Fruit fly (Drosophila melanogaster) S2 (cell line): ENCODE measurements around the gene Herp.

Experiments used
- CG8478 ChIP-seq: fragments of >200 bp; optimal IDR thresholded peaks from 2 replicates; lab custom pipeline; 2018
- CTCF ChIP-seq, 2 experiments: fragments of >200 bp; optimal IDR thresholded peaks; 2 replicates each; lab custom pipeline; 2018

Herp gene

DNA sequence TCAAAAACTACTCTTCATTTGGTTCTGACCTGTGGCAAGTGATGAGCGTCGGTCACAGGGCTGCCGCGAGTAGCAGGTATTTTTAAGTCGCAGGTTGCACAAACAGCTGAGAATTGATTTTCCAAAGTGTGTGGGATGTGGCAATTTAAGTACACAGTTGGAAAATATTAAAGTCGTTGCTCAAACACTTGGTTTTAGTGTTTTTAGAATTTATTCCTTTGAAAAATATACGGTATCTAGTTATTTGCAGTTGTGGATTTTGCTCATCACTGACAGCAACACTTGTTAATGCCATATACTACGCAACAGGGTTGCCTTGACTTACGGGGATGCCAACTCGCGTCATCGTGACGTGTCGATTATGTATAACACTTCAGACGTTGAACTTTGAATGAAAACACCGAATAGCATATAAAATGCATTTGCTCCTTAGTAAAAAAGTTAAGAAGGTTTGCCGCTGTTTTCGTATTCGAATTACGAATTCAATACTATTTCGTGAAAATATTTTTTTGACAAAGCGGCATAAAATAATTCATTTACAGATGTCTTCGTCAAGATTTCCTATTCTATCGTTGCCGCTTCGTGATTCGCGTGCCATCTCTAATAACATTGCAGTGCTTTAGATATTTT, at the start of gene Herp, which contains the start of gene r2d2:
TSS of gene Herp (minus strand) at position 255 of the 630 bp plus-strand sequence.
TSS of gene r2d2 (plus strand) at position 344 of the 630 bp plus-strand sequence.
- TF ChIP-seq CG8478: no peak
- TF ChIP-seq CTCF (optimal IDR thresholded peaks at IDR 0.05; lab: Kevin White, UChicago): peak in 1 of 2 experiments; percentile 17

DNA sequence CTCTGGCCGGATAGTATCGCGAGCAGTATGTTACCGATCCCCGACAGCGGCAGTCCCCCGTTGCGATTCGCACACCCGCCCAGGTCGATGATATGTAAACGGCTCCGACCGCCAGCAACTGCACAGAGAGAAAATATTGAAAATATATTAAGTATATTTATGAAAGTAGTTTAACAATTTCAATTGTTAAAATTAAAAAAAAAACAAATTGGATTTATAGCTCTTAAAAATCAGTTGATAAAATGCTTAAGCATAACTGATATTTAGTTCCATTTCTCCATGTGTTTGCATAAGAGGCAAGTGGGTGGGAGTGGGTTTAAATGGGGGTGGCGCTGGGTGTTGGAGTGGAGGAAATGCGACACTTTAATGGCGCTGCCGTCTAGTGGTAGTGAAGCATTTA, 49.6 kb upstream of the Herp start:
- no peak for TF ChIP-seq CG8478
- no peak for TF ChIP-seq CTCF (optimal IDR thresholded peaks at IDR 0.05; lab: Kevin White, UChicago)

DNA sequence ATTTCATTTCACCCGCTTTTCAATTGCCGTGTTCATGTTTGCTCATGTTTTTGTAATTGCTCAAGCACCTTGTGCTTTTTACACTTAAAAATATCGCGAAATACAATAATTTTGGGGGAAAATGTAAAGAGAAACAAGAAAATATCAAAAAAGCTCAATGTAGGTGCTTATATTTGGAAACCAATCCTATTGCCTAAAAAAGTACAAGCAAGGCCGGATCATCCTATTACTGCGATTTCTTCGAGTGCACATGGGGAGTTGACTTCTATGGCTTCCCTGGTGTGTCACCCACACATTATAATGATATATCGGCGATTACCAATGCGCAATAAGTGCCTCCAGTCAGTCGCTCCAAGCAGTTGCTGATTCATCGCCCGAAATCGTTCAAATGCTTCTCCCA, 41.4 kb upstream of the Herp start:
- no peak for TF ChIP-seq CTCF (optimal IDR thresholded peaks at IDR 0.05; lab: Kevin White, UChicago)
- no peak for TF ChIP-seq CG8478

DNA sequence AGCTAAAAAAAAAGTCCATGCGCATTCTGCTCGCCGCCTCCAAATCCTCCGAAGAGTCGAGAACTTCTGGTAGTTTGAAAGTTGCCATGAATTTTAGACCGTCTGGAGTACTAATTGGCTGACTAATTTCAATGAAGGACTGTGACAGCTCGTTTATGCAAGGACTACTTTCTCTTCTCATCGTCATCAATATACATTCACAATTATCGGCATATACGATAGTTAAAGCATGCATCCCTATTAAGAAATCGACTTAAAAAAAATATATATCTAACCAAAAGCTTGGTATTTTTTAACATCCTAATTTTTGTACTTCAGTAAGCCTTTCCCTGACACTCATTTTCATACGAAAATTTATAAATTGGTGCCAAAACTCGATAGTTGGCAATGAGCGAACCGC, 40.3 kb upstream of the Herp start, which contains the start of gene CG14537:
TSS of gene CG14537 (plus strand) at position 301 of the 400 bp plus-strand sequence.
- TF ChIP-seq CG8478 (no peak), CTCF (optimal IDR thresholded peaks at IDR 0.05; lab: Kevin White, UChicago) (no peak)

DNA sequence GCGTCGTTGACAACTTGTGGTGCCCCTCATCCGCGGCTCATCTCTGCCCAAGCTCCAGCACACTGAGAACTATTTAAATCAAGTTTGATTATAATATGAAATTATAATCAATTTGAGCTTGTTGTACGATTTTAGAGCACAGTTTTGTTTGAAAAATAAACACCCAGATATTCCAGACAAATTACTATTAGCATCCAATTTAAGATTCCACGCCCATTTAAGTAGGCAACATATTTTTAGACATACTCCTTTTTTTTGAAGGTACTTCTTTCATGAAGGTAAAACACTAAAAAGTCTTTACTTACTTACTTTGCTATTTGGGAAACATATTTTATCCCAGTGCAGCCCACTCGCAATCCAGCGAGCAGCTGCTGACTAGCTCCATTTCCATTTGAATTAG, 38.2 kb upstream of the Herp start:
- TF ChIP-seq CG8478 (no peak), CTCF (optimal IDR thresholded peaks at IDR 0.05; lab: Kevin White, UChicago) (no peak)

DNA sequence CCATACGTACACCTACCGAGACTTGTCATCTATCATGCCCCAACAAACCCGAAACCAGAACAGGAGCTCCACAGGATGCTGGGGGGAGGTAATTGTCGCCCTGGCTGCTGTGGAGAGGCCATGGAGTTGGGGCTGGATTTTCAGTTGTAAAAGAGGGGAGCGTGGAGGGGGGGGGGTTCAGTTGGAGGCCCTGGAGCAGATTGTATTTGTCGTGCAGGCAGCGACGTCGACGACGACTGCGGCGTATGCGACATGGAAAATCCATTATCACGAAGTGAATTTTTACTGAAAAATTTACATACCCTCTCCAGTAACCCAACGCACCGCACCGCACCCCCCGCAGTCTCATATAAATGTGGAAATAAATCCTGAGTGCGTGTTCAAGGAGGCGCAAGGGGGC, 33.8 kb upstream of the Herp start:
- no peak for TF ChIP-seq CTCF (optimal IDR thresholded peaks at IDR 0.05; lab: Kevin White, UChicago)
- no peak for TF ChIP-seq CG8478

DNA sequence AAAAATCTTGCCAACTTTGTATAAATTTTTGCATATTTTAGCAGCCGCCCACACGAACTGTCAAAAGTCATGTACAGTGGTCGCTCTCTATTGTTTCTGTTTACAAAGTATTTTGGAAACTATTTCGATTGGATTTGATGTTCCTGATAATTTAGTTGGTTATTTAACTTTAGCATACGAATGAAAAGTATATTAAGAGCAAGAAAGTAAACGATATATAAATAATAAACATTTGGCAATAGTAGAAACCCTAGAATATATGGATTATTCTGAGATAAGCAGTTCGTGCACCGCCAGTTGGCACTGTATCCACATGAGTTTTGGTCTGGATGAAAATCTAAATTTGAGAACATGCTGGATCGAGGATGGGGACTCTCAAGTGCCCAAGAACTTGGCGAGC, 33.4 kb upstream of the Herp start:
- TF ChIP-seq CTCF (optimal IDR thresholded peaks at IDR 0.05; lab: Kevin White, UChicago) (no peak), CG8478 (no peak)

DNA sequence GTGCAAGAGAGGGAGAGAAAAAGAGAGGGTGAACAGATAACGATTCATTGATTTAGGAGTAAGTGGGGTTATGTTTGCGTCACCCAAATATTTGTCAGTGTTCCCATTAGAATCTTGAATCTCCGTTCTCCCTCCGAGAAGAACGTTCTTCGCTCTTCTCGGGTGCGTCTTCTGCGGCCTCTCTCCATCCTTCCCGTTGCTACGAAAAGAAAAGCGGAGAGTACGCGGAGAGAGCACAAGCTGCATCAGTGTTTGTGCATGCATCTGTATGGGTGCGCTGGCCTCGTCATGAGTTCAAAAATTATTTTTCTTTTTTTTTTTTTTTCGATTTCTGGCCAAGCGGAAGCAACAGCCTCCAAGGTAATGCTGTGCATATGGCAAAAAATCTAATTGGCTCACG, 29.0 kb upstream of the Herp start:
- TF ChIP-seq CG8478: no peak
- TF ChIP-seq CTCF (optimal IDR thresholded peaks at IDR 0.05; lab: Kevin White, UChicago): no peak

DNA sequence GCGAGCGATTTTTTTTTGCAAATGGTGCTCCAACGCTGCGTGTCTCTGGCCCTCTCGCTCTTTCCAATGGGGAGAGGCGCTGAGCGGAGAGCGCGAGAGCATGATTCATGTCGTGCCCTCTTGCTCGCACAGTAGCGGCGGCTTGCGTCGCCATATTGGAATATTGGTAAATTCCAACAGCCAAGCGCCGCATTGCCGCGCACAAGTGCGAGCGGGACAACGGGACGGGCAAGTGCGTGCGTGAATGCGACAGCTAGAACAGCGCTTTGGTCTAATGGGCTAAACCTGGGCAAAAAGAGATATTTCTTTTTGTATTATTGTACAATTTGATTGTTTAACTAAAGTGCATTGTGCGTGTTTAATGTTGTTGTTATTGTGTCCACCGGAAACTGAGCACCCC, 28.4 kb upstream of the Herp start:
- TF ChIP-seq CTCF (optimal IDR thresholded peaks at IDR 0.05; lab: Kevin White, UChicago) (peak; percentile 22 to 60), CG8478 (no peak)

DNA sequence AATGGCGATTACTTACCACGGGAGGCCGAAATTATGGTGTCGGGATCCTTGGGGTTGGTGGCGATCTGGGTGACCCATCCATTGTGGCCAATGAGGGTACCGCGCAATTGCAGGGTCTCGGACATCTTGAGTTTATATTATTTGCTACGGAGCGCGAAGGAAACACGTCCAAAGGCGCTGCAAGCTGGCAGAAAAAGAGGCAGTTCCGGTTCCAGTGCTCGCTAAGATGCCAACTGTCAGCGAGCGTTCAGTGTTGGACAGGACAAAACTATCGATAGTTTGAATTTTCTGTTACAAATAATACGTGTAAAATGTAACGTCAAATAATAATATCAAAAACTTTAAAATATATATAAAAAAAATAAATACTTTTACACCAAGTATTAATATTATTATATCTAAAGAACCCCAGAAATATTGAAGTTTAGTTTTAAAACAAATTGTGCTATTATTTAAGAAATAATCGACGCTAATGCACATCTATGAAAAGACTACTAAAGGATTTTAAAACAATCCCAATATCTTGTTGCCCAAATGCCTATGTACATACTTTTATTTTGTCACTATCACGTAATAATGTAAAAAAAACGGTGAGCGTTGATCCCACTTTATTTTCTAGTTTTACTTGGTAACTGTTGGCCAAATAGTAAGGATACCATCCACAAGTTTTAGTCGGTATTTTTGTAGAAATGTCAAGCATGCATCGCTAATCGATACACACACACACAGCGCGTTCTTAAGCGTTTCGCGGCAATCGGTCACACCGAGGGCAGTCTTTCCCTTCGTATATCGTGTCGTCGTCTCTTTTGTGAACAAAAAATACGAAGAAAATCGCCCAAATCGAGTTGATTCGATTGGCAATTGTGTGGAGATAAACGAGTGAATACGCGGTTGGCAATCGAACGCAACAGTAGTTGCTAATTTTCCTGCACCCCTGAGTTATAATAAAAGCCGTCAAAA, 27.5 kb upstream of the Herp start, which contains the start of the genes Rack1 and mts:
TSS of gene Rack1 (minus strand) at position 271 of the 960 bp plus-strand sequence.
TSS of gene mts (plus strand) at position 606 of the 960 bp plus-strand sequence.
- TF ChIP-seq CTCF (optimal IDR thresholded peaks at IDR 0.05; lab: Kevin White, UChicago) (peak in 1 of 2 experiments; percentile 22), CG8478 (no peak)

DNA sequence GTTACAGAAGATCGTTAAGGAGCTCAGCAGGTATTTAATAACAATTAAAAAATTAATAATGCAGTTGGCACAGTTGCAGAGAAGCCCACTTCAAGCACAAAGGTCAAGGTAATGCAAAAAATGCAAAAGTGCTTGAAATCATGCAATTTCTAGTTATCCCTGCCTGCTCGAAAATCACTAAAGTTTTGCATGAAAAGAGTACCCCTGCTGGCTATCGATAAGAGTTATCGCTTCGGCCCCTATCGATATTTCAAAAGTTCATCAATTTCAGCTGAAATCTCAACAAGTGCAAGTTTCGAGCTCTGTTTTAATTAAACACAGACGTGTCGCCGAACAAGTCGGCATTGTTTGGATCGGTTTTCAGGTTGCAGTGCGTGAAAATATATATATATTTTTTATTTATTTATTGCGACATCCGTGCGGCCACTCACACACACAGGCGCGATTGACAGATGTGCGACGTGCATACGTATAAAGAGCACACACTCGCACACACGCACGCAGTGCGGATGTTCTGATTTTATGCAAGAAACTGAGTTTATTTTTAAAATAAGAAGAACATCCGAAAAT, 21.5 kb upstream of the Herp start:
- TF ChIP-seq CG8478 (no peak), CTCF (optimal IDR thresholded peaks at IDR 0.05; lab: Kevin White, UChicago) (no peak)

DNA sequence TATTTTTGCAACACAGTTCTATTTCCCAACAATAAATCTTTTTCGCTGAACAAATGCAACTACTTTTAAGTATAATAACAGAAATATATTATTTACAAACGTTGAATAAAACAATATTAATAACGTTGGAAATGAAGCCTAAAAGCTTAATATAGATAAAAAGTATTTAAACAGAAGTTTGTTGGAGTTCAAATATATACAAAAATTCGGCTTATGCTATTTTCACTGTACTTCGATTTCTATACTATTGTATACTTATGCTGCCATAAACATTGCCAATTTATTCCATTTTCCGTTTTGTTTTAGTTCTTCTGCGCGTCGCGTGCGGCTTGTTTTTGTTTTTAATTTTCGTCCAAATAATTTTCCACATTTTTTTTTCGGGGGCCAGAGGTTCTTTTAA, 21.0 kb upstream of the Herp start, which contains the start of gene CG7115:
TSS of gene CG7115 (plus strand) at position 301 of the 400 bp plus-strand sequence.
- TF ChIP-seq CG8478: no peak
- no peak for TF ChIP-seq CTCF (optimal IDR thresholded peaks at IDR 0.05; lab: Kevin White, UChicago)

DNA sequence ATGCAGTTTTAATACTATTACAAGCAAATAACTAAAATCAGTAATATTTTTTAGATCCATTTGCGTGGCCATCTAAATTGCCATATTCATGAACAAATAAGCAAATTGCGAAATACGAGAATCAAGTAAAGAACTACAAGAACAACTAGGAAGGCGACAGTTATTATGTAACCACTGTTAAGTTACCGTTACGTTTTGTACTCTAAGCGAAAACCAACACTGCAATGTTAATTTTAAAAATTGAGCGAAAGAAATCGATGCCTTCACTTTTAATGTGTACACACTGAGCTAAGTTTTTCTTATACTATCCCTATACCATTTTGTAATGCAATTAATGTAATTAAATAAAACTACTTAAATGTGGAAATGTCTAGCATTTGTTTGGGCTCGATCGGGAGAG, 20.6 kb upstream of the Herp start:
- TF ChIP-seq CG8478 (no peak), CTCF (optimal IDR thresholded peaks at IDR 0.05; lab: Kevin White, UChicago) (no peak)

DNA sequence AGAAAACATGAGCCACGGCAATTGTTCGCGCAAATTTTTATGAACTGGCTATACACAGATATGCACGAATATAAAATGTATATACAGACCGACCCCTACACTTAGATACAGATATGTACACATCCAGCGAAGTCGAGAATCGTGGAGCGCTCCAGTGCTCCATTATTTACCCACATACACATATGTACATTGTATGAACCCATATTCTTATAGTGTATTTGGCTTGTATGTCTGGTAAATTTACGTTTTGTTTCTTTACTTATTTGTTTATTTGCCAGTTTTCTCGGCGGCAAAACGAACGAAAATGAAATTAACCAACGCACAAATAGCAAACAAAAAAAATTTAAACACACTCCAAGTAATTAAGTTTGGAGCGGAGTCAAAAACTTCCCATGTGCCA, 13.5 kb upstream of the Herp start:
- TF ChIP-seq CTCF (optimal IDR thresholded peaks at IDR 0.05; lab: Kevin White, UChicago) (no peak), CG8478 (no peak)

DNA sequence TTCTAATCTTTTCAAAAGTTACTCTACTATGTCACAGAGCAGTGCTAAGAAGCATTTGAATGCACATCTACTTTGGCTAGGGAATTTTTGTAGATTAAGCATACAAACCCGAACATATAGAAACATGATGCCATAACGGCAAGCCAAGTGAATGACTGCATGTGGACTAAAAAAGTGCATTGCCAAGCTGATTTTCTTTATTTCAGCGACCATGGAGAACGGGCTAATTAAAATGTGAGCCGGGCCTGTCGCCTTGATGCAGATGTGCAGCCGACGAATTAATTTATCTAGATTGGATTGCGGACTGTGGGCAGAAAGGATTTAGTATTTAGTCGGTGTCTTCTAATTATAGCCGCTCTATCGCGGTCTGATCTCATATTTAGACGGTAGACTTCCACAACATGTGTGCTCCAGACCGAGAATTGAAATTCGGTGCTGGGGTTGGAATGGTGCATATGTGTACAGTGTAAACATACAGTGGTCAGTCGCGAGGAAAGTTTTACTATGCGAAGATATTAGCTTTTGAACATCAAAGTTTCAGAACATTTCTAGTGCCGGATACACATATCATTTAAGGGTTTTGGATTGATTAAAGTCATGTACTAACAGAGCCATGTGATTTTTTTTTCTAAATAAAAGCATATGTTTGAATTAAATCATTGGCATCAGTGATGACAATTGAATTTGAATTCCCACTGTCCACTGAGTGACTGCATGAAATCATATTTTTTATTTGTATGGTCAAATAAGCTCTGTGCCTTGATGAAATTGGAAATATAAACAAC, 12.9 kb upstream of the Herp start:
- TF ChIP-seq CTCF (optimal IDR thresholded peaks at IDR 0.05; lab: Kevin White, UChicago) (no peak), CG8478 (no peak)
